Fruit fly (Drosophila melanogaster) Kc167 (cell line): ENCODE results near the gene CG3434.

Source experiments
- Myc ChIP-seq: fragments of >200 bp; optimal IDR thresholded peaks from 2 replicates; lab custom pipeline; 2017; ENCODE audit warnings: missing external identifiers
- Sin3A ChIP-seq: fragments of >200 bp; optimal IDR thresholded peaks from 2 replicates; lab custom pipeline; 2018; ENCODE audit warnings: missing external identifiers
- h ChIP-seq: fragments of >200 bp; optimal IDR thresholded peaks from 3 replicates; lab custom pipeline; 2018; ENCODE audit warnings: missing external identifiers
- insv ChIP-seq: fragments of >200 bp; optimal IDR thresholded peaks from 3 replicates; lab custom pipeline; 2018; ENCODE audit warnings: missing external identifiers
- psq ChIP-seq: fragments of >200 bp; optimal IDR thresholded peaks from 2 replicates; lab custom pipeline; 2017; ENCODE audit warnings: missing external identifiers
- ttk ChIP-seq: sonication (Bioruptor generic); optimal IDR thresholded peaks from 2 replicates; lab custom pipeline; 2017; ENCODE audit warnings: missing external identifiers

The CG3434 gene

dm6 chr3L:9420054-9420818 is 40.4 kb downstream of the CG3434 start:
- TF ChIP-seq h (lab: Kevin White, UChicago), result no peak
- TF ChIP-seq ttk, result no peak
- TF ChIP-seq insv (lab: Kevin White, UChicago), result no peak
- no peak for TF ChIP-seq psq (lab: Kevin White, UChicago)
- no peak for TF ChIP-seq Sin3A
- TF ChIP-seq Myc (lab: Kevin White, UChicago), result no peak

DNA sequence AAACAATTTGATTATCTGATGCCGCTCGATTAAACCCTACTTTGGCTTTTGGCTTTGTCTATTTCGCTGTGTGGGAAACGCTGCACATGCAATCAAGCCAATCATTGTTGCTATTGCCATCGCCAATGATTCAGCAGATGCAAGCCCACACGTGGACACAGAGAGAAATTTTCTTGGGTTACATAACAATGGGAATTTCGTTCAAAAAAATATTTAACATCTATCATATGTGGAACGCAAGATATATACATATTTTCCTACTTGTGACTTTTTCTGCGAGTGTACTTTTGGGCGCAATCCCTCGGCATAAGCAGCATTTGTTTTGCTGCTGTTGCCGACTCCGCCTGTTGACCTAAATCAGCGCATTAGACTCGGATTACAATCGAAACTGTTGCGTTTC is 41.3 kb downstream of the CG3434 start:
- no peak for TF ChIP-seq ttk
- TF ChIP-seq insv (lab: Kevin White, UChicago), result no peak
- TF ChIP-seq h (lab: Kevin White, UChicago), result no peak
- TF ChIP-seq Sin3A, result no peak
- TF ChIP-seq Myc (lab: Kevin White, UChicago), result no peak
- no peak for TF ChIP-seq psq (lab: Kevin White, UChicago)

dm6 chr3L:9417288-9417687 is 43.3 kb downstream of the CG3434 start, which contains the start of gene CG3982:
TSS of gene CG3982 (minus strand) at chr3L:9417388.
- TF ChIP-seq psq (lab: Kevin White, UChicago) (no peak), insv (lab: Kevin White, UChicago) (no peak), ttk (no peak), Sin3A (no peak), h (lab: Kevin White, UChicago) (no peak), Myc (lab: Kevin White, UChicago) (no peak)

- TF ChIP-seq Sin3A, result no peak
- TF ChIP-seq insv (lab: Kevin White, UChicago), result no peak
- TF ChIP-seq ttk, result no peak
- TF ChIP-seq h (lab: Kevin White, UChicago), result no peak
- no peak for TF ChIP-seq Myc (lab: Kevin White, UChicago)
- no peak for TF ChIP-seq psq (lab: Kevin White, UChicago)
These were observed 49.7 kb downstream of the CG3434 start, which contains the start of the genes CG4022 and Cpsf5 for dm6 chr3L:9410754-9411423. TSS of gene CG4022 (minus strand) at chr3L:9410832. TSS of gene Cpsf5 (plus strand) at chr3L:9411038.

DNA sequence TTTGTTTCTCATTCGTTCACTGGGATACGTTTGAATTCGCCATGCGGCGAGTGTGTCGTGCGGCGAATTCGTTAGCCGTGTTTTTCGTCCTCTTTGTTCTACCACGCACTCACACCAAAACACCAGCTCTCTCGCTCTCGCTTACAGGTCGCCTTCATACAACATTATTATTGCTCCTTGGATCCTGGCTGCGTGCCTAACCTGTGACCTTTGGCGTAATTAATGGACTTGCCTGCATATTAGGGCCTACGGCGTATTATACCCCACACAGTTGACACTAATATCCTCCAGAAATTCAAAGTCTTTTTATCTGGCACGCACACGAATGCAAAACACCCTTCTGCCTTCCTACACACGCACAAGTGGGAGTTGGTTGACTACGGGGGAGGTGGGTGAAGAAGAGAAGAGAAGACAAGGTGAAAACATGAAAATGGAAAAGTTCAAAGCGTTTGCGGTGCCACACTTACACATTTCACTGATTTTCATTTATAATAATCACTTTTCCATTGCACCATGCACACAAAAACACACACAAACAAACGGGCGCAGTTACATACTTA is 50.5 kb downstream of the CG3434 start:
- no peak for TF ChIP-seq insv (lab: Kevin White, UChicago)
- no peak for TF ChIP-seq Myc (lab: Kevin White, UChicago)
- no peak for TF ChIP-seq Sin3A
- TF ChIP-seq psq (lab: Kevin White, UChicago), result no peak
- no peak for TF ChIP-seq ttk
- TF ChIP-seq h (lab: Kevin White, UChicago), result no peak
